Comparison of ENCODE assay signal across 1 fruit fly cellular context in genomic region chr3L:17992598-17992997, dm6.
TF ChIP-seq lines count a peak whose summit lies in the region.

No protein-coding gene starts in this region.

TF ChIP-seq in whole organism, embryonic, 481 proteins besides CTCF, POLR2A, EP300 and RAD21 (continued from another document):
- no peak for TF ChIP-seq CG10462 (GFP tag; optimal IDR thresholded peaks at IDR 0.05; lab: Kevin White, UChicago)
- TF ChIP-seq ab (GFP tag; optimal IDR thresholded peaks at IDR 0.05; lab: Kevin White, UChicago), result no peak
- no peak for TF ChIP-seq CG2202 (tag; optimal IDR thresholded peaks at IDR 0.05; lab: Kevin White, UChicago)
- no peak for TF ChIP-seq tup (GFP tag; optimal IDR thresholded peaks at IDR 0.05; lab: Kevin White, UChicago)
- no peak for TF ChIP-seq Fer1 (GFP tag; optimal IDR thresholded peaks at IDR 0.05; lab: Kevin White, UChicago)
- TF ChIP-seq CG7839 (tag; optimal IDR thresholded peaks at IDR 0.05; lab: Kevin White, UChicago), result no peak
- TF ChIP-seq Rfx (GFP tag; IDR thresholded peaks at IDR 0.05; lab: Robert Waterston, UW), result peak; percentile 10; the same call in 1 of the 2 replicates
- no peak for TF ChIP-seq Mes4 (GFP tag; optimal IDR thresholded peaks at IDR 0.05; lab: Kevin White, UChicago)
- no peak for TF ChIP-seq prd (optimal IDR thresholded peaks at IDR 0.05; lab: Kevin White, UChicago)
- no peak for TF ChIP-seq prd (GFP tag; IDR thresholded peaks at IDR 0.05; lab: Robert Waterston, UW)
- no peak for TF ChIP-seq CG6683 (GFP tag; optimal IDR thresholded peaks at IDR 0.05; lab: Kevin White, UChicago)
- TF ChIP-seq ind (GFP tag; optimal IDR thresholded peaks at IDR 0.05; lab: Kevin White, UChicago), result no peak
- TF ChIP-seq stc (GFP tag; IDR thresholded peaks at IDR 0.05; lab: Robert Waterston, UW), result no peak
- TF ChIP-seq tgo (GFP tag; IDR thresholded peaks at IDR 0.05; lab: Robert Waterston, UW), result no peak
- no peak for TF ChIP-seq CG33557 (GFP tag; optimal IDR thresholded peaks at IDR 0.05; lab: Kevin White, UChicago)
- TF ChIP-seq D19A (tag; optimal IDR thresholded peaks at IDR 0.05; lab: Kevin White, UChicago), result no peak
- no peak for TF ChIP-seq odd (GFP tag; optimal IDR thresholded peaks at IDR 0.05; lab: Kevin White, UChicago)
- TF ChIP-seq Bdp1 (GFP tag; optimal IDR thresholded peaks at IDR 0.05; lab: Kevin White, UChicago), result no peak
- no peak for TF ChIP-seq BEAF-32 (GFP tag; optimal IDR thresholded peaks at IDR 0.05; lab: Kevin White, UChicago)
- TF ChIP-seq Usf (GFP tag; optimal IDR thresholded peaks at IDR 0.05; lab: Kevin White, UChicago), result no peak
- TF ChIP-seq CG17912 (GFP tag; optimal IDR thresholded peaks at IDR 0.05; lab: Kevin White, UChicago), result no peak
- peak; percentile 69 for TF ChIP-seq seq (GFP tag; IDR thresholded peaks at IDR 0.05; lab: Robert Waterston, UW)
- peak; percentile 85 for TF ChIP-seq nerfin-1 (tag; optimal IDR thresholded peaks at IDR 0.05; lab: Kevin White, UChicago)
- TF ChIP-seq h (optimal IDR thresholded peaks at IDR 0.05; lab: Kevin White, UChicago), result no peak
- TF ChIP-seq rib (GFP tag; IDR thresholded peaks at IDR 0.05; lab: Robert Waterston, UW), result peak; percentile 69
- TF ChIP-seq Lim3 (GFP tag; IDR thresholded peaks at IDR 0.05; lab: Robert Waterston, UW), result no peak
- TF ChIP-seq CG13894 (tag; optimal IDR thresholded peaks at IDR 0.05; lab: Kevin White, UChicago), result no peak
- no peak for TF ChIP-seq CG8944 (GFP tag; optimal IDR thresholded peaks at IDR 0.05; lab: Kevin White, UChicago)
- TF ChIP-seq pros (GFP tag; optimal IDR thresholded peaks at IDR 0.05; lab: Kevin White, UChicago), result peak; percentile 92
- no peak for TF ChIP-seq CG30431 (GFP tag; optimal IDR thresholded peaks at IDR 0.05; lab: Kevin White, UChicago)
- no peak for TF ChIP-seq CG15479 (GFP tag; optimal IDR thresholded peaks at IDR 0.05; lab: Kevin White, UChicago)
- TF ChIP-seq NFAT (GFP tag; IDR thresholded peaks at IDR 0.05; lab: Robert Waterston, UW), result no peak
- no peak for TF ChIP-seq Neu2 (GFP tag; optimal IDR thresholded peaks at IDR 0.05; lab: Kevin White, UChicago; ENCODE audit: borderline replicate concordance)
- no peak for TF ChIP-seq CG7987 (GFP tag; optimal IDR thresholded peaks at IDR 0.05; lab: Kevin White, UChicago)
- no peak for TF ChIP-seq CG16779 (GFP tag; IDR thresholded peaks at IDR 0.05; lab: Robert Waterston, UW)
- TF ChIP-seq CG11093 (GFP tag; IDR thresholded peaks at IDR 0.05; lab: Robert Waterston, UW), result no peak
- TF ChIP-seq crol (GFP tag; IDR thresholded peaks at IDR 0.05; lab: Robert Waterston, UW), result peak; percentile 67
- no peak for TF ChIP-seq CG8765 (GFP tag; IDR thresholded peaks at IDR 0.05; lab: Robert Waterston, UW)
- no peak for TF ChIP-seq cad (GFP tag; optimal IDR thresholded peaks at IDR 0.05; lab: Kevin White, UChicago)
- TF ChIP-seq CG4404 (GFP tag; IDR thresholded peaks at IDR 0.05; lab: Robert Waterston, UW), result no peak
- TF ChIP-seq CG9437 (GFP tag; optimal IDR thresholded peaks at IDR 0.05; lab: Kevin White, UChicago), result no peak
- no peak for TF ChIP-seq Taf1 (GFP tag; IDR thresholded peaks at IDR 0.05; lab: Robert Waterston, UW)
- no peak for TF ChIP-seq CG2712 (tag; optimal IDR thresholded peaks at IDR 0.05; lab: Kevin White, UChicago)
- TF ChIP-seq Ets65A (GFP tag; lab: Kevin White, UChicago), result no peak
- TF ChIP-seq sqz (GFP tag; optimal IDR thresholded peaks at IDR 0.05; lab: Kevin White, UChicago), result peak; percentile 61
- no peak for TF ChIP-seq slou (GFP tag; optimal IDR thresholded peaks at IDR 0.05; lab: Kevin White, UChicago)
- no peak for TF ChIP-seq Dfd (GFP tag; optimal IDR thresholded peaks at IDR 0.05; lab: Kevin White, UChicago)
- TF ChIP-seq hbn (GFP tag; IDR thresholded peaks at IDR 0.05; lab: Robert Waterston, UW; ENCODE audit: partially characterized antibody), result no peak
- no peak for TF ChIP-seq Hr78 (GFP tag; optimal IDR thresholded peaks at IDR 0.05; lab: Kevin White, UChicago)
- TF ChIP-seq trem (tag; optimal IDR thresholded peaks at IDR 0.05; lab: Kevin White, UChicago), result no peak
- no peak for TF ChIP-seq CG12236 (GFP tag; optimal IDR thresholded peaks at IDR 0.05; lab: Kevin White, UChicago)
- no peak for TF ChIP-seq Sox100B (GFP tag; optimal IDR thresholded peaks at IDR 0.05; lab: Kevin White, UChicago)
- TF ChIP-seq Antp (GFP tag; optimal IDR thresholded peaks at IDR 0.05; lab: Kevin White, UChicago), result no peak
- no peak for TF ChIP-seq Sin3A (optimal IDR thresholded peaks at IDR 0.05; lab: Kevin White, UChicago)
- TF ChIP-seq gce (GFP tag; IDR thresholded peaks at IDR 0.05; lab: Robert Waterston, UW), result no peak
- no peak for TF ChIP-seq org-1 (GFP tag; optimal IDR thresholded peaks at IDR 0.05; lab: Kevin White, UChicago)
- no peak for TF ChIP-seq fu2 (GFP tag; optimal IDR thresholded peaks at IDR 0.05; lab: Kevin White, UChicago)
- no peak for TF ChIP-seq B-H2 (GFP tag; optimal IDR thresholded peaks at IDR 0.05; lab: Kevin White, UChicago)
- no peak for TF ChIP-seq unpg (GFP tag; optimal IDR thresholded peaks at IDR 0.05; lab: Kevin White, UChicago)
- peak; percentile 13 for TF ChIP-seq sd (tag; optimal IDR thresholded peaks at IDR 0.05; lab: Kevin White, UChicago)
- no peak for TF ChIP-seq dmrt99B (tag; optimal IDR thresholded peaks at IDR 0.05; lab: Kevin White, UChicago)
- TF ChIP-seq lab (GFP tag; optimal IDR thresholded peaks at IDR 0.05; lab: Kevin White, UChicago), result no peak
- no peak for TF ChIP-seq tap (tag; optimal IDR thresholded peaks at IDR 0.05; lab: Kevin White, UChicago)
- no peak for TF ChIP-seq corto (GFP tag; optimal IDR thresholded peaks at IDR 0.05; lab: Kevin White, UChicago)
